Worm (Caenorhabditis elegans): Measurements from ENCODE around the gene nac-2.

Gene nac-2

ce11 chrIII:9080127-9080526, 37.0 kb upstream of the nac-2 start:
- TF ChIP-seq F10B5.3 (tag; optimal IDR thresholded peaks at IDR 0.05) (no peak), daf-16 (GFP tag; optimal IDR thresholded peaks at IDR 0.05) (no peak), daf-16 (tag; optimal IDR thresholded peaks at IDR 0.05) (no peak), fkh-10 (GFP tag; optimal IDR thresholded peaks at IDR 0.05) (no peak), lin-1 (GFP tag; IDR thresholded peaks at IDR 0.05) (no peak), mdl-1 (tag; optimal IDR thresholded peaks at IDR 0.05) (no peak), aha-1 (tag) (peak; percentile 22)

ce11 chrIII:9077708-9078107, 34.6 kb upstream of the nac-2 start, which contains the start of gene F02A9.1:
Gene F02A9.1, minus strand, starts transcription at chrIII:9077808.
- TF ChIP-seq nhr-28 (tag; optimal IDR thresholded peaks at IDR 0.05) = no peak
- no peak for TF ChIP-seq gei-8 (GFP tag; optimal IDR thresholded peaks at IDR 0.05)
- no peak for TF ChIP-seq ceh-82 (tag; optimal IDR thresholded peaks at IDR 0.05)
- no peak for TF ChIP-seq ces-1 (GFP tag; optimal IDR thresholded peaks at IDR 0.05)
- no peak for TF ChIP-seq nhr-41 (GFP tag; IDR thresholded peaks at IDR 0.05)
- TF ChIP-seq set-16 (GFP tag; IDR thresholded peaks at IDR 0.05) = no peak
- TF ChIP-seq saeg-2 (GFP tag; IDR thresholded peaks at IDR 0.05) = no peak
- TF ChIP-seq spr-1 (tag; optimal IDR thresholded peaks at IDR 0.05) = no peak
- TF ChIP-seq T20F7.1 (GFP tag; optimal IDR thresholded peaks at IDR 0.05) = no peak
- TF ChIP-seq aly-2 (tag; optimal IDR thresholded peaks at IDR 0.05) = no peak
- no peak for TF ChIP-seq nhr-10 (tag; optimal IDR thresholded peaks at IDR 0.05)
- no peak for TF ChIP-seq vab-7 (GFP tag; IDR thresholded peaks at IDR 0.05)
- no peak for TF ChIP-seq dmd-8 (GFP tag; IDR thresholded peaks at IDR 0.05)
- no peak for TF ChIP-seq lin-13 (GFP tag; optimal IDR thresholded peaks at IDR 0.05)
- TF ChIP-seq Y48G9A.11 (GFP tag; IDR thresholded peaks at IDR 0.05) = no peak

- TF ChIP-seq mxl-3 (GFP tag; optimal IDR thresholded peaks at IDR 0.05) (no peak), zip-2 (tag; optimal IDR thresholded peaks at IDR 0.05) (no peak), unc-39 (tag; optimal IDR thresholded peaks at IDR 0.05) (no peak), R02D3.7 (tag; optimal IDR thresholded peaks at IDR 0.05) (no peak), daf-12 (tag; optimal IDR thresholded peaks at IDR 0.05) (no peak), saeg-2 (GFP tag; IDR thresholded peaks at IDR 0.05) (no peak), lin-1 (GFP tag; IDR thresholded peaks at IDR 0.05) (no peak), zag-1 (tag; optimal IDR thresholded peaks at IDR 0.05) (no peak), dmd-8 (GFP tag; IDR thresholded peaks at IDR 0.05) (no peak), zfp-3 (GFP tag; conservative IDR thresholded peaks at IDR 0.05) (no peak), aly-2 (tag; optimal IDR thresholded peaks at IDR 0.05) (no peak), F37D6.2 (tag; optimal IDR thresholded peaks at IDR 0.05) (no peak), sdz-12 (GFP tag; optimal IDR thresholded peaks at IDR 0.05) (no peak), nhr-77 (tag; optimal IDR thresholded peaks at IDR 0.05) (no peak), pha-4 (GFP tag; IDR thresholded peaks at IDR 0.05) (no peak), pha-4 (tag; optimal IDR thresholded peaks at IDR 0.05) (no peak), T26A8.4 (GFP tag; IDR thresholded peaks at IDR 0.05) (no peak), spr-3 (GFP tag; optimal IDR thresholded peaks at IDR 0.05) (no peak)
Measured at ce11 chrIII:9075539-9075938, 32.4 kb upstream of the nac-2 start, which contains the start of gene F02A9.7. Gene F02A9.7, minus strand, starts transcription at chrIII:9075639.

- TF ChIP-seq unc-39 (tag; optimal IDR thresholded peaks at IDR 0.05) (no peak), unc-62 (GFP tag; optimal IDR thresholded peaks at IDR 0.05 in 1 of 2) (peak in 1 of 2 experiments; percentile 93), unc-62 (tag; optimal IDR thresholded peaks at IDR 0.05) (no peak)
Measured at ce11 chrIII:9072704-9073103, 29.6 kb upstream of the nac-2 start.
